Fruit fly (Drosophila melanogaster) whole organism, adult: Measurements from ENCODE around the gene Zyx.

ENCODE experiments used
- CG11617 ChIP-seq: fragments of 200-800 bp; sonication (Bioruptor generic); optimal IDR thresholded peaks from 2 replicates; lab custom pipeline; 2017; ENCODE audit warnings: mild to moderate bottlenecking, missing biosample characterization, missing genetic modification reagents, missing genetic modification characterization
- CG12768 ChIP-seq: fragments of 200-800 bp; sonication (Bioruptor generic); optimal IDR thresholded peaks from 2 replicates; lab custom pipeline; 2017; ENCODE audit warnings: missing biosample characterization, missing genetic modification characterization, mild to moderate bottlenecking, moderate library complexity, missing genetic modification reagents
- CG14711 ChIP-seq: fragments of 200-800 bp; sonication (Bioruptor generic); optimal IDR thresholded peaks from 2 replicates; lab custom pipeline; 2018; ENCODE audit warnings: missing biosample characterization, mild to moderate bottlenecking, missing genetic modification characterization, moderate library complexity
- CG1620 ChIP-seq: fragments of 200-800 bp; sonication (Bioruptor generic); optimal IDR thresholded peaks from 2 replicates; lab custom pipeline; 2016; ENCODE audit warnings: missing biosample characterization, missing genetic modification characterization
- CG5204 ChIP-seq: fragments of 200-800 bp; sonication (Bioruptor generic); optimal IDR thresholded peaks from 2 replicates; lab custom pipeline; 2016; ENCODE audit warnings: missing biosample characterization, missing genetic modification characterization
- CG7045 ChIP-seq: fragments of 200-800 bp; sonication (Bioruptor generic); optimal IDR thresholded peaks from 2 replicates; lab custom pipeline; 2017; ENCODE audit warnings: missing biosample characterization, mild to moderate bottlenecking, missing genetic modification characterization
- CG7101 ChIP-seq: fragments of 200-800 bp; sonication (Bioruptor generic); optimal IDR thresholded peaks from 2 replicates; lab custom pipeline; 2018; ENCODE audit warnings: missing biosample characterization, mild to moderate bottlenecking, missing genetic modification characterization, moderate library complexity
- Clk ChIP-seq: fragments of 200-800 bp; sonication (Bioruptor generic); optimal IDR thresholded peaks from 2 replicates; lab custom pipeline; 2017; ENCODE audit warnings: missing biosample characterization, missing genetic modification characterization
- Hr96 ChIP-seq: fragments of 200-800 bp; sonication (Bioruptor generic); optimal IDR thresholded peaks from 2 replicates; lab custom pipeline; 2016; ENCODE audit warnings: missing biosample characterization, missing genetic modification characterization
- bab1 ChIP-seq: fragments of 200-800 bp; sonication (Bioruptor generic); optimal IDR thresholded peaks from 3 replicates; lab custom pipeline; 2019; ENCODE audit warnings: missing biosample characterization, mild to moderate bottlenecking, missing genetic modification characterization, moderate library complexity
- cnc ChIP-seq, 2 experiments: fragments of >200 bp; optimal IDR thresholded peaks; 2 replicates each; lab custom pipeline; 2017
- kay ChIP-seq: fragments of 200-800 bp; sonication (Bioruptor generic); peaks from one replicate; lab custom pipeline; 2016; ENCODE audit warnings: missing biosample characterization, missing genetic modification characterization, borderline replicate concordance
- toe ChIP-seq: fragments of 200-800 bp; sonication (Bioruptor generic); optimal IDR thresholded peaks from 2 replicates; lab custom pipeline; 2016; ENCODE audit warnings: missing biosample characterization, missing genetic modification characterization

The Zyx gene

dm6 chr4:1008444-1008843 is 56.4 kb downstream of the Zyx start:
- no peak for TF ChIP-seq CG14711 (tag; lab: Kevin White, UChicago)
- no peak for TF ChIP-seq CG5204 (GFP tag; lab: Kevin White, UChicago)
- TF ChIP-seq toe (GFP tag; lab: Kevin White, UChicago), result no peak
- no peak for TF ChIP-seq CG12768 (GFP tag; lab: Kevin White, UChicago)
- TF ChIP-seq CG7101 (tag; lab: Kevin White, UChicago), result no peak
- no peak for TF ChIP-seq bab1 (GFP tag; lab: Kevin White, UChicago)
- no peak for TF ChIP-seq CG1620 (GFP tag; lab: Kevin White, UChicago)
- TF ChIP-seq CG11617 (GFP tag; lab: Kevin White, UChicago), result no peak
- no peak for TF ChIP-seq Clk (GFP tag; lab: Kevin White, UChicago)
- TF ChIP-seq Hr96 (GFP tag; lab: Kevin White, UChicago), result no peak
- no peak for TF ChIP-seq CG7045 (GFP tag; lab: Kevin White, UChicago)
- TF ChIP-seq kay (GFP tag; lab: Kevin White, UChicago), result no peak
- no peak for TF ChIP-seq cnc (optimal IDR thresholded peaks at IDR 0.05; lab: Kevin White, UChicago)
